Worm (Caenorhabditis elegans) whole organism, mixed stage, embryonic: ENCODE results near the gene T11B7.1.

ENCODE experiments used
- elt-1 ChIP-seq: sonication (generic microtip); optimal IDR thresholded peaks from 2 replicates; lab custom pipeline; 2017; ENCODE audit warnings: missing genetic modification characterization, mild to moderate bottlenecking, missing compliant biosample characterization, antibody characterized with exemption, moderate library complexity, borderline replicate concordance; ENCODE audit not compliant: insufficient read depth
- elt-3 ChIP-seq: fragments of 150-350 bp; optimal IDR thresholded peaks from 2 replicates; lab custom pipeline; 2014; ENCODE audit warnings: missing biosample characterization, missing genetic modification characterization
- flh-1 ChIP-seq: fragments of 200-800 bp; sonication (Bioruptor generic); optimal IDR thresholded peaks from 2 replicates; lab custom pipeline; 2018; ENCODE audit warnings: mild to moderate bottlenecking, missing genetic modification characterization, moderate library complexity, missing compliant biosample characterization
- lin-32 ChIP-seq: fragments of 200-800 bp; sonication (Bioruptor generic); optimal IDR thresholded peaks from 2 replicates; lab custom pipeline; 2018; ENCODE audit warnings: mild to moderate bottlenecking, missing genetic modification characterization, missing compliant biosample characterization
- lsy-2 ChIP-seq: fragments of 150-350 bp; optimal IDR thresholded peaks from 2 replicates; lab custom pipeline; 2014; ENCODE audit warnings: missing biosample characterization, missing genetic modification characterization
- mep-1 ChIP-seq: fragments of 150-350 bp; optimal IDR thresholded peaks from 2 replicates; lab custom pipeline; 2017; ENCODE audit warnings: missing biosample characterization, missing genetic modification reagents, missing genetic modification characterization, inconsistent platforms
- nhr-12 ChIP-seq: fragments of 150-350 bp; optimal IDR thresholded peaks from 2 replicates; lab custom pipeline; 2014; ENCODE audit warnings: missing biosample characterization, missing genetic modification characterization
- pha-4 ChIP-seq: fragments of 150-350 bp; optimal IDR thresholded peaks from 2 replicates; lab custom pipeline; 2018; ENCODE audit warnings: missing biosample characterization, missing genetic modification reagents, missing genetic modification characterization
- snpc-4 ChIP-seq: fragments of 150-350 bp; optimal IDR thresholded peaks from 2 replicates; lab custom pipeline; 2014; ENCODE audit warnings: missing biosample characterization, missing genetic modification characterization
- unc-62 ChIP-seq: fragments of 150-350 bp; optimal IDR thresholded peaks from 2 replicates; lab custom pipeline; 2014; ENCODE audit warnings: missing biosample characterization, missing genetic modification reagents, missing genetic modification characterization
- ztf-11 ChIP-seq: fragments of 150-350 bp; optimal IDR thresholded peaks from 2 replicates; lab custom pipeline; 2014; ENCODE audit warnings: missing biosample characterization, missing genetic modification characterization

ce11 chrIV:8820041-8820440, 20.5 kb upstream of the T11B7.1 start, which contains the start of gene T28C6.3:
- TF ChIP-seq pha-4 (tag; lab: Kevin White, UChicago) (no peak), elt-1 (tag; lab: Kevin White, UChicago) (no peak), lsy-2 (no peak), unc-62 (GFP tag; lab: Kevin White, UChicago) (no peak), ztf-11 (tag; lab: Kevin White, UChicago) (no peak), snpc-4 (tag; lab: Kevin White, UChicago) (no peak), mep-1 (tag; lab: Kevin White, UChicago) (no peak), nhr-12 (tag; lab: Kevin White, UChicago) (no peak), flh-1 (GFP tag; lab: Kevin White, UChicago) (no peak), lin-32 (no peak), elt-3 (tag; lab: Kevin White, UChicago) (no peak)
